Fruit fly (Drosophila melanogaster): ENCODE data around the gene CG33111.

- TF ChIP-seq ttk (optimal IDR thresholded peaks at IDR 0.05): no peak
- TF ChIP-seq Myc (optimal IDR thresholded peaks at IDR 0.05): no peak
- TF ChIP-seq insv (optimal IDR thresholded peaks at IDR 0.05): no peak
- no peak for TF ChIP-seq psq (optimal IDR thresholded peaks at IDR 0.05)
Observed at dm6 chr3R:23790483-23791175, 28.4 kb downstream of the CG33111 start.
